Worm (Caenorhabditis elegans) whole organism, L1 larva: Measurements from ENCODE around the gene F14F9.5.

Experiments
- lir-3 ChIP-seq: sonication (generic microtip); optimal IDR thresholded peaks from 2 replicates; lab custom pipeline; 2016; ENCODE audit warnings: mild to moderate bottlenecking, missing genetic modification characterization, moderate library complexity, missing compliant biosample characterization; ENCODE audit not compliant: poor library complexity
- nhr-28 ChIP-seq: fragments of 150-350 bp; optimal IDR thresholded peaks from 2 replicates; lab custom pipeline; 2014; ENCODE audit warnings: missing biosample characterization, missing genetic modification characterization
- unc-62 ChIP-seq: fragments of 150-350 bp; optimal IDR thresholded peaks from 2 replicates; lab custom pipeline; 2014; ENCODE audit warnings: missing biosample characterization, missing genetic modification reagents, missing genetic modification characterization

ce11 chrV:5119109-5119508 is 7.8 kb upstream of the F14F9.5 start, which contains the start of gene C04F5.9:
- TF ChIP-seq lir-3 (tag; lab: Kevin White, UChicago) = no peak
- no peak for TF ChIP-seq nhr-28 (tag; lab: Kevin White, UChicago)
- TF ChIP-seq unc-62 = no peak
